Fruit fly (Drosophila melanogaster): Measurements from ENCODE around the gene CG14130.

The CG14130 gene

dm6 chr3L:11788195-11788594 is 27.0 kb upstream of the CG14130 start (continued):
- TF ChIP-seq luna (GFP tag; optimal IDR thresholded peaks at IDR 0.05) (no peak), Atf6 (GFP tag; IDR thresholded peaks at IDR 0.05) (peak; percentile 40; the same call in 1 of the 2 replicates), Ets65A (GFP tag) (peak; percentile 21), CG1233 (GFP tag; optimal IDR thresholded peaks at IDR 0.05) (no peak), NC2β (GFP tag; optimal IDR thresholded peaks at IDR 0.05) (no peak), pb (GFP tag; optimal IDR thresholded peaks at IDR 0.05) (no peak), Rfx (GFP tag; IDR thresholded peaks at IDR 0.05) (no peak), B-H2 (GFP tag; optimal IDR thresholded peaks at IDR 0.05) (no peak), Stat92E (GFP tag; optimal IDR thresholded peaks at IDR 0.05) (no peak), HmgZ (tag; optimal IDR thresholded peaks at IDR 0.05) (peak; percentile 17), Ptx1 (GFP tag; IDR thresholded peaks at IDR 0.05) (no peak), Fer3 (tag; optimal IDR thresholded peaks at IDR 0.05) (peak; percentile 35), Neu2 (GFP tag; optimal IDR thresholded peaks at IDR 0.05; ENCODE audit: borderline replicate concordance) (no peak), CG3163 (GFP tag; optimal IDR thresholded peaks at IDR 0.05) (no peak), sens (GFP tag) (peak; percentile 33), CG7928 (GFP tag; optimal IDR thresholded peaks at IDR 0.05) (no peak), sug (tag; optimal IDR thresholded peaks at IDR 0.05) (peak; percentile 64), Hmx (GFP tag; optimal IDR thresholded peaks at IDR 0.05) (no peak), CG18599 (GFP tag; optimal IDR thresholded peaks at IDR 0.05) (peak; percentile 47), eyg (GFP tag; optimal IDR thresholded peaks at IDR 0.05) (no peak), Camta (GFP tag; optimal IDR thresholded peaks at IDR 0.05) (no peak), Adf1 (GFP tag; IDR thresholded peaks at IDR 0.05) (no peak), Doc3 (GFP tag; IDR thresholded peaks at IDR 0.05; ENCODE audit: partially characterized antibody) (no peak), rib (GFP tag; IDR thresholded peaks at IDR 0.05) (0 out of 2 replicates have a peak, but pooled peaks have one; percentile 40), caup (GFP tag; optimal IDR thresholded peaks at IDR 0.05; ENCODE audit: severe bottlenecking) (peak; percentile 4), CG6813 (GFP tag; optimal IDR thresholded peaks at IDR 0.05) (peak; percentile 54), odd (GFP tag; optimal IDR thresholded peaks at IDR 0.05) (no peak), CG17912 (GFP tag; optimal IDR thresholded peaks at IDR 0.05) (peak; percentile 22), CHES-1-like (GFP tag; optimal IDR thresholded peaks at IDR 0.05) (no peak), esg (GFP tag; conservative IDR thresholded peaks at IDR 0.05) (no peak), schlank (tag; optimal IDR thresholded peaks at IDR 0.05) (peak; percentile 34), CG11247 (GFP tag; IDR thresholded peaks at IDR 0.05) (no peak), so (GFP tag; IDR thresholded peaks at IDR 0.05) (peak; percentile 63; the same call in 1 of the 3 replicates), CG3995 (GFP tag; optimal IDR thresholded peaks at IDR 0.05) (no peak), CG11085 (GFP tag; IDR thresholded peaks at IDR 0.05) (no peak), CG33213 (GFP tag; optimal IDR thresholded peaks at IDR 0.05) (no peak), exex (tag; optimal IDR thresholded peaks at IDR 0.05) (peak; percentile 87), mirr (GFP tag; optimal IDR thresholded peaks at IDR 0.05) (peak; percentile 86), GATAe (GFP tag; conservative IDR thresholded peaks at IDR 0.05) (peak; percentile 48; the same call in 1 of the 2 replicates), hkb (optimal IDR thresholded peaks at IDR 0.05) (no peak), hkb (GFP tag; IDR thresholded peaks at IDR 0.05) (peak; percentile 13; the same call in 1 of the 2 replicates), BtbVII (GFP tag; optimal IDR thresholded peaks at IDR 0.05) (peak; percentile 34), CG17802 (tag; optimal IDR thresholded peaks at IDR 0.05) (no peak), tin (GFP tag; optimal IDR thresholded peaks at IDR 0.05) (no peak), lmd (GFP tag; IDR thresholded peaks at IDR 0.05) (no peak), CG11456 (GFP tag; IDR thresholded peaks at IDR 0.05) (no peak), grn (GFP tag; optimal IDR thresholded peaks at IDR 0.05) (peak; percentile 66), Pdp1 (GFP tag; optimal IDR thresholded peaks at IDR 0.05) (peak in 1 of 2 experiments; percentile 82), CG30020 (tag; optimal IDR thresholded peaks at IDR 0.05) (no peak), Sox102F (GFP tag; optimal IDR thresholded peaks at IDR 0.05) (no peak), CG34376 (GFP tag; optimal IDR thresholded peaks at IDR 0.05) (peak; percentile 48)

Measured in whole organism, embryonic.